4 fruit fly cellular contexts compared by ENCODE assay signal in the genomic region with DNA sequence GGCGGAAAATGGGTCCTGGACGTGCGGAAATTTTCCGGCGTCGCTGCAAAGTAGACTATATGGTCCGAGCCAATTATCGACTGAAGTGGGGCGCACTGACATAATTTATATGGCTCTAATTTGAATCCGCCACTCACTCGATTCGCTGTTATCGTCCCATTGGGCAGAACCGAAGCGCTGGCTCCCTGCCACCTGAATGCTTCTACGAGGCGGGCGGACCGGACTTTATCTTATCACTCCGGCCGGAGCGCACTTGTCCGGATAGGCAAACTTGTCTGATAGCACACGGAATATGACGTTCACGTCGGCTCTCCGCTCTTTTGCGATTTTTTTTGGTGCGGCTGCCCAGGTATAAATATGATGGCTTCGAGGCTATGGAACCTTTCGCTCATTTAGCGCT.
TF ChIP-seq lines count a peak whose summit lies in the region.

No protein-coding gene starts in this region.

- no peak for TF ChIP-seq CTCF in whole organism, embryonic (GFP tag; optimal IDR thresholded peaks at IDR 0.05; lab: Kevin White, UChicago)

TF ChIP-seq in whole organism, embryonic, 481 proteins besides CTCF, POLR2A, EP300 and RAD21 (continues in another document):
- TF ChIP-seq CG8290 (GFP tag; optimal IDR thresholded peaks at IDR 0.05; lab: Kevin White, UChicago) (no peak), CG8290 (tag; optimal IDR thresholded peaks at IDR 0.05; lab: Kevin White, UChicago) (peak in 1 of 2 experiments; percentile 22), caup (GFP tag; optimal IDR thresholded peaks at IDR 0.05; lab: Kevin White, UChicago; ENCODE audit: severe bottlenecking) (peak; percentile 1), ham (GFP tag; IDR thresholded peaks at IDR 0.05; lab: Robert Waterston, UW) (peak; percentile 58; the same call in 1 of the 2 replicates), Ada2b (GFP tag; IDR thresholded peaks at IDR 0.05; lab: Robert Waterston, UW) (0 out of 2 replicates have a peak, but pooled peaks have one; percentile 11), CG6854 (GFP tag; optimal IDR thresholded peaks at IDR 0.05; lab: Kevin White, UChicago) (peak; percentile 12), NfI (GFP tag; optimal IDR thresholded peaks at IDR 0.05; lab: Kevin White, UChicago) (no peak), BtbVII (GFP tag; optimal IDR thresholded peaks at IDR 0.05; lab: Kevin White, UChicago) (peak; percentile 18), Mrtf (GFP tag; IDR thresholded peaks at IDR 0.05; lab: Robert Waterston, UW) (no peak), tgo (GFP tag; IDR thresholded peaks at IDR 0.05; lab: Robert Waterston, UW) (no peak), row (GFP tag; IDR thresholded peaks at IDR 0.05; lab: Robert Waterston, UW) (0 out of 3 replicates have a peak, but pooled peaks have one; percentile 24), CG43689 (GFP tag; IDR thresholded peaks at IDR 0.05; lab: Robert Waterston, UW) (no peak), CG32532 (GFP tag; IDR thresholded peaks at IDR 0.05; lab: Robert Waterston, UW) (peak; percentile 23; the same call in 1 of the 2 replicates), gt (GFP tag; IDR thresholded peaks at IDR 0.05; lab: Robert Waterston, UW) (no peak), CG2116 (GFP tag; optimal IDR thresholded peaks at IDR 0.05; lab: Kevin White, UChicago) (no peak), CG8924 (tag; optimal IDR thresholded peaks at IDR 0.05; lab: Kevin White, UChicago) (no peak), HmgZ (tag; optimal IDR thresholded peaks at IDR 0.05; lab: Kevin White, UChicago) (peak; percentile 24), Ets65A (GFP tag; lab: Kevin White, UChicago) (no peak), grn (GFP tag; optimal IDR thresholded peaks at IDR 0.05; lab: Kevin White, UChicago) (peak; percentile 31), exex (tag; optimal IDR thresholded peaks at IDR 0.05; lab: Kevin White, UChicago) (peak; percentile 95), CG18599 (GFP tag; optimal IDR thresholded peaks at IDR 0.05; lab: Kevin White, UChicago) (peak; percentile 43)

TF ChIP-seq in whole organism, prepupa, 60 proteins besides CTCF, POLR2A, EP300 and RAD21:
- no peak for TF ChIP-seq Sox14 (GFP tag; optimal IDR thresholded peaks at IDR 0.05; lab: Kevin White, UChicago)
- no peak for TF ChIP-seq CG31627 (GFP tag; optimal IDR thresholded peaks at IDR 0.05; lab: Kevin White, UChicago)
- TF ChIP-seq dac (GFP tag; optimal IDR thresholded peaks at IDR 0.05; lab: Kevin White, UChicago): no peak
- no peak for TF ChIP-seq Sox102F (GFP tag; optimal IDR thresholded peaks at IDR 0.05; lab: Kevin White, UChicago)
- peak; percentile 99 for TF ChIP-seq vri (GFP tag; optimal IDR thresholded peaks at IDR 0.05; lab: Kevin White, UChicago)
- no peak for TF ChIP-seq Eip75B (GFP tag; optimal IDR thresholded peaks at IDR 0.05; lab: Kevin White, UChicago)
- no peak for TF ChIP-seq achi (GFP tag; optimal IDR thresholded peaks at IDR 0.05; lab: Kevin White, UChicago)
- no peak for TF ChIP-seq Smox (GFP tag; optimal IDR thresholded peaks at IDR 0.05; lab: Kevin White, UChicago)
- TF ChIP-seq Eip78C (GFP tag; lab: Kevin White, UChicago): peak; percentile 32
- TF ChIP-seq lz (GFP tag; optimal IDR thresholded peaks at IDR 0.05; lab: Kevin White, UChicago): no peak
- TF ChIP-seq Ets96B (tag; optimal IDR thresholded peaks at IDR 0.05; lab: Kevin White, UChicago): no peak
- TF ChIP-seq Lpt (GFP tag; optimal IDR thresholded peaks at IDR 0.05; lab: Kevin White, UChicago): no peak
- TF ChIP-seq OdsH (GFP tag; optimal IDR thresholded peaks at IDR 0.05; lab: Kevin White, UChicago): no peak
- peak; percentile 64 for TF ChIP-seq CG11902 (GFP tag; optimal IDR thresholded peaks at IDR 0.05; lab: Kevin White, UChicago)
- no peak for TF ChIP-seq CG32006 (GFP tag; optimal IDR thresholded peaks at IDR 0.05; lab: Kevin White, UChicago)
- no peak for TF ChIP-seq Sox15 (GFP tag; optimal IDR thresholded peaks at IDR 0.05; lab: Kevin White, UChicago)
- no peak for TF ChIP-seq CG7368 (GFP tag; optimal IDR thresholded peaks at IDR 0.05; lab: Kevin White, UChicago)
- TF ChIP-seq Gug (GFP tag; IDR thresholded peaks at IDR 0.05; lab: Robert Waterston, UW): no peak
- TF ChIP-seq net (GFP tag; optimal IDR thresholded peaks at IDR 0.05; lab: Kevin White, UChicago): no peak
TF ChIP-seq in whole organism, prepupa: peak in this region for 3.

TF ChIP-seq in whole organism, pupa, 21 proteins besides CTCF, POLR2A, EP300 and RAD21:
- TF ChIP-seq fd96Ca (GFP tag; IDR thresholded peaks at IDR 0.05; lab: Robert Waterston, UW) (no peak), EcR (GFP tag; optimal IDR thresholded peaks at IDR 0.05; lab: Kevin White, UChicago) (peak; percentile 1), Snoo (tag; optimal IDR thresholded peaks at IDR 0.05; lab: Kevin White, UChicago) (no peak)

TF ChIP-seq in whole organism, wandering third instar larva, 38 proteins besides CTCF, POLR2A, EP300 and RAD21:
- TF ChIP-seq pan (optimal IDR thresholded peaks at IDR 0.05; lab: Kevin White, UChicago) (no peak), HLH106 (tag; optimal IDR thresholded peaks at IDR 0.05; lab: Kevin White, UChicago) (no peak), br (GFP tag; optimal IDR thresholded peaks at IDR 0.05; lab: Kevin White, UChicago) (peak; percentile 7), h (GFP tag; optimal IDR thresholded peaks at IDR 0.05; lab: Kevin White, UChicago) (peak; percentile 84)
